Fruit fly (Drosophila melanogaster): Measurements from ENCODE around the gene Dci.

Dci gene

dm6 chr3L:832897-833857, 18.0 kb upstream of the Dci start, which contains the start of gene Sf3b3 (continued):
- TF ChIP-seq croc (GFP tag; conservative IDR thresholded peaks at IDR 0.05) (no peak), phol (tag; optimal IDR thresholded peaks at IDR 0.05) (peak; percentile 83), CG1024 (GFP tag; IDR thresholded peaks at IDR 0.05) (peak; percentile 53; the same call in 1 of the 2 replicates), cad (GFP tag; optimal IDR thresholded peaks at IDR 0.05) (no peak), CG32532 (GFP tag; IDR thresholded peaks at IDR 0.05) (peak; percentile 35; the same call in 1 of the 2 replicates), Fer1 (GFP tag; optimal IDR thresholded peaks at IDR 0.05) (peak; percentile 43), CG3838 (GFP tag; optimal IDR thresholded peaks at IDR 0.05) (no peak), CG4707 (GFP tag; optimal IDR thresholded peaks at IDR 0.05) (no peak), CG18011 (GFP tag; optimal IDR thresholded peaks at IDR 0.05) (no peak), CG32772 (GFP tag; IDR thresholded peaks at IDR 0.05) (no peak), vvl (GFP tag; IDR thresholded peaks at IDR 0.05) (0 out of 2 replicates have a peak, but pooled peaks have one; percentile 36), CG10321 (GFP tag; IDR thresholded peaks at IDR 0.05) (no peak), CG8359 (GFP tag; optimal IDR thresholded peaks at IDR 0.05; ENCODE audit: borderline replicate concordance) (no peak), CG12659 (GFP tag; optimal IDR thresholded peaks at IDR 0.05) (peak; percentile 14), fd96Cb (tag; optimal IDR thresholded peaks at IDR 0.05) (no peak), zen2 (GFP tag; IDR thresholded peaks at IDR 0.05; ENCODE audit: partially characterized antibody) (peak; percentile 47; the same call in 1 of the 3 replicates), CG13424 (tag; optimal IDR thresholded peaks at IDR 0.05) (no peak), Dp (GFP tag; optimal IDR thresholded peaks at IDR 0.05) (peak; percentile 12), hkb (optimal IDR thresholded peaks at IDR 0.05) (no peak), hkb (GFP tag; IDR thresholded peaks at IDR 0.05) (0 out of 2 replicates have a peak, but pooled peaks have one; percentile 22), pan (optimal IDR thresholded peaks at IDR 0.05) (no peak), pan (GFP tag; optimal IDR thresholded peaks at IDR 0.05 in 1 of 2, IDR thresholded peaks at IDR 0.05 in 1 of 2) (peak in 1 of 2 experiments; percentile 6), Jarid2 (GFP tag; optimal IDR thresholded peaks at IDR 0.05) (no peak), CG9932 (GFP tag; IDR thresholded peaks at IDR 0.05) (0 out of 2 replicates have a peak, but pooled peaks have one; percentile 20), Mad (GFP tag; optimal IDR thresholded peaks at IDR 0.05) (no peak), bab2 (GFP tag; optimal IDR thresholded peaks at IDR 0.05) (peak; percentile 14), CG3281 (GFP tag; optimal IDR thresholded peaks at IDR 0.05) (peak; percentile 10), mirr (GFP tag; optimal IDR thresholded peaks at IDR 0.05) (no peak), usp (GFP tag; optimal IDR thresholded peaks at IDR 0.05) (no peak), CG15514 (GFP tag; optimal IDR thresholded peaks at IDR 0.05) (peak; percentile 57), Pdp1 (GFP tag; optimal IDR thresholded peaks at IDR 0.05) (peak; percentile 7 to 24), CG6689 (GFP tag; IDR thresholded peaks at IDR 0.05) (no peak), Lpt (GFP tag; optimal IDR thresholded peaks at IDR 0.05) (no peak), Dref (GFP tag; IDR thresholded peaks at IDR 0.05) (peak; percentile 84), ssp (GFP tag; IDR thresholded peaks at IDR 0.05) (peak; percentile 78), PHDP (tag; optimal IDR thresholded peaks at IDR 0.05) (no peak), nom (GFP tag; optimal IDR thresholded peaks at IDR 0.05) (peak; percentile 68), CG31365 (tag; optimal IDR thresholded peaks at IDR 0.05) (no peak), ham (GFP tag; IDR thresholded peaks at IDR 0.05) (no peak), sqz (GFP tag; optimal IDR thresholded peaks at IDR 0.05) (peak; percentile 60), bigmax (GFP tag; optimal IDR thresholded peaks at IDR 0.05) (peak; percentile 91), CG14860 (GFP tag; IDR thresholded peaks at IDR 0.05; ENCODE audit: partially characterized antibody) (peak; percentile 40; the same call in 1 of the 3 replicates), fd102C (GFP tag; optimal IDR thresholded peaks at IDR 0.05) (no peak), Bgb (GFP tag; IDR thresholded peaks at IDR 0.05; ENCODE audit: partially characterized antibody) (peak; percentile 73), Scr (GFP tag; IDR thresholded peaks at IDR 0.05; ENCODE audit: partially characterized antibody) (peak; percentile 61), Spps (tag; optimal IDR thresholded peaks at IDR 0.05) (no peak), CG18262 (tag; optimal IDR thresholded peaks at IDR 0.05) (peak; percentile 12), tin (GFP tag; optimal IDR thresholded peaks at IDR 0.05) (no peak)

All from whole organism, embryonic.